Worm (Caenorhabditis elegans): ENCODE results near the gene npr-13.

The npr-13 gene

ce11 chrV:14847291-14847915, 11.0 kb downstream of the npr-13 start, which contains the start of gene ret-1 (continued):
- TF ChIP-seq che-1 (tag; optimal IDR thresholded peaks at IDR 0.05) (no peak), pqm-1 (tag; optimal IDR thresholded peaks at IDR 0.05) (no peak), pax-1 (tag; optimal IDR thresholded peaks at IDR 0.05) (no peak), dmd-4 (tag; optimal IDR thresholded peaks at IDR 0.05; ENCODE audit: borderline replicate concordance) (no peak)

ce11 chrV:14841660-14842059, 16.7 kb downstream of the npr-13 start:
- no peak for TF ChIP-seq C38D4.7 (GFP tag; optimal IDR thresholded peaks at IDR 0.05)
- no peak for TF ChIP-seq ets-4 (tag; optimal IDR thresholded peaks at IDR 0.05)
- no peak for TF ChIP-seq nhr-11 (tag; optimal IDR thresholded peaks at IDR 0.05)
- no peak for TF ChIP-seq fkh-10 (GFP tag; optimal IDR thresholded peaks at IDR 0.05)
- no peak for TF ChIP-seq ama-1 (optimal IDR thresholded peaks at IDR 0.05)
- TF ChIP-seq pros-1 (tag; optimal IDR thresholded peaks at IDR 0.05), result no peak
- TF ChIP-seq pat-9 (tag; optimal IDR thresholded peaks at IDR 0.05), result no peak
- TF ChIP-seq sdc-2 (tag; optimal IDR thresholded peaks at IDR 0.05), result no peak
- TF ChIP-seq ceh-34 (tag; optimal IDR thresholded peaks at IDR 0.05), result no peak
- TF ChIP-seq ceh-30 (tag; optimal IDR thresholded peaks at IDR 0.05), result no peak
- no peak for TF ChIP-seq npax-4 (tag; optimal IDR thresholded peaks at IDR 0.05)
- no peak for TF ChIP-seq ceh-19 (GFP tag; optimal IDR thresholded peaks at IDR 0.05)
- no peak for TF ChIP-seq pag-3 (tag; optimal IDR thresholded peaks at IDR 0.05; ENCODE audit: borderline replicate concordance)
- no peak for TF ChIP-seq ref-2 (tag; optimal IDR thresholded peaks at IDR 0.05)
- TF ChIP-seq hlh-30 (tag; optimal IDR thresholded peaks at IDR 0.05; ENCODE audit: insufficient read depth), result no peak

ce11 chrV:14838130-14838529, 20.3 kb downstream of the npr-13 start:
- TF ChIP-seq K09A11.1 (tag; optimal IDR thresholded peaks at IDR 0.05; ENCODE audit: insufficient read depth), result no peak
- TF ChIP-seq ttx-3 (tag; optimal IDR thresholded peaks at IDR 0.05), result no peak
- no peak for TF ChIP-seq madf-2 (tag; optimal IDR thresholded peaks at IDR 0.05)
- TF ChIP-seq ceh-9 (tag; optimal IDR thresholded peaks at IDR 0.05), result no peak
- no peak for TF ChIP-seq fkh-6 (tag; optimal IDR thresholded peaks at IDR 0.05)
- no peak for TF ChIP-seq hlh-6 (tag; optimal IDR thresholded peaks at IDR 0.05)
- no peak for TF ChIP-seq ahr-1 (tag; optimal IDR thresholded peaks at IDR 0.05)
- TF ChIP-seq ceh-31 (tag; optimal IDR thresholded peaks at IDR 0.05), result no peak
- TF ChIP-seq tbx-7 (tag; optimal IDR thresholded peaks at IDR 0.05), result no peak
- no peak for TF ChIP-seq unc-42 (tag; optimal IDR thresholded peaks at IDR 0.05)
- no peak for TF ChIP-seq ets-4 (tag; optimal IDR thresholded peaks at IDR 0.05)
- TF ChIP-seq zip-5 (tag; optimal IDR thresholded peaks at IDR 0.05), result no peak
- no peak for TF ChIP-seq T23F11.4 (GFP tag; optimal IDR thresholded peaks at IDR 0.05)
- no peak for TF ChIP-seq nfya-1 (tag; optimal IDR thresholded peaks at IDR 0.05)
- TF ChIP-seq ref-2 (tag; optimal IDR thresholded peaks at IDR 0.05), result no peak
- no peak for TF ChIP-seq hlh-30 (tag; optimal IDR thresholded peaks at IDR 0.05; ENCODE audit: insufficient read depth)
- no peak for TF ChIP-seq ama-1 (optimal IDR thresholded peaks at IDR 0.05)
- no peak for TF ChIP-seq ceh-6 (GFP tag; optimal IDR thresholded peaks at IDR 0.05)
- TF ChIP-seq ceh-34 (tag; optimal IDR thresholded peaks at IDR 0.05), result no peak

ce11 chrV:14835075-14835991, 23.1 kb downstream of the npr-13 start:
- TF ChIP-seq pros-1 (tag; optimal IDR thresholded peaks at IDR 0.05) (no peak), unc-42 (tag; optimal IDR thresholded peaks at IDR 0.05) (peak; percentile 39)

- TF ChIP-seq ztf-16 (tag; optimal IDR thresholded peaks at IDR 0.05) (no peak), hlh-30 (tag; optimal IDR thresholded peaks at IDR 0.05; ENCODE audit: insufficient read depth) (peak; percentile 80), unc-42 (tag; optimal IDR thresholded peaks at IDR 0.05) (peak; percentile 68), C38D4.7 (GFP tag; optimal IDR thresholded peaks at IDR 0.05) (no peak), nfya-1 (tag; optimal IDR thresholded peaks at IDR 0.05) (peak; percentile 27), fkh-10 (GFP tag; optimal IDR thresholded peaks at IDR 0.05) (no peak), ceh-6 (GFP tag; optimal IDR thresholded peaks at IDR 0.05) (peak; percentile 13), che-1 (tag; optimal IDR thresholded peaks at IDR 0.05) (no peak), pqm-1 (tag; optimal IDR thresholded peaks at IDR 0.05) (no peak), ceh-24 (tag; optimal IDR thresholded peaks at IDR 0.05) (no peak), sdc-2 (tag; optimal IDR thresholded peaks at IDR 0.05) (no peak), unc-55 (GFP tag; optimal IDR thresholded peaks at IDR 0.05) (peak; percentile 37), rnt-1 (tag; optimal IDR thresholded peaks at IDR 0.05) (no peak), ref-2 (tag; optimal IDR thresholded peaks at IDR 0.05) (peak; percentile 11), ceh-9 (tag; optimal IDR thresholded peaks at IDR 0.05) (no peak), hlh-13 (GFP tag; optimal IDR thresholded peaks at IDR 0.05) (no peak), nhr-11 (tag; optimal IDR thresholded peaks at IDR 0.05) (no peak), eyg-1 (tag; optimal IDR thresholded peaks at IDR 0.05) (no peak), ceh-19 (GFP tag; optimal IDR thresholded peaks at IDR 0.05) (peak; percentile 45), ceh-31 (tag; optimal IDR thresholded peaks at IDR 0.05) (peak; percentile 80), ceh-48 (tag; optimal IDR thresholded peaks at IDR 0.05) (peak; percentile 59), hlh-8 (tag; optimal IDR thresholded peaks at IDR 0.05) (no peak)
These were observed 25.2 kb downstream of the npr-13 start for ce11 chrV:14833219-14833618.

Data from whole organism, late embryonic.